Worm (Caenorhabditis elegans) whole organism, midembryonic: ENCODE measurements around the gene C34F11.8.

ENCODE experiments used
- T22C8.4 ChIP-seq: fragments of 200-800 bp; sonication (Bioruptor generic); IDR thresholded peaks from 2 replicates; pipeline ENCODE4 v1.3.6; 2022; ENCODE audit warnings: missing genetic modification characterization, missing compliant biosample characterization
- klf-2 ChIP-seq: fragments of 200-800 bp; sonication (Bioruptor generic); conservative IDR thresholded peaks from 2 replicates; pipeline ENCODE4 v1.3.6; 2022; ENCODE audit warnings: missing genetic modification reagents, missing genetic modification characterization, missing compliant biosample characterization

DNA sequence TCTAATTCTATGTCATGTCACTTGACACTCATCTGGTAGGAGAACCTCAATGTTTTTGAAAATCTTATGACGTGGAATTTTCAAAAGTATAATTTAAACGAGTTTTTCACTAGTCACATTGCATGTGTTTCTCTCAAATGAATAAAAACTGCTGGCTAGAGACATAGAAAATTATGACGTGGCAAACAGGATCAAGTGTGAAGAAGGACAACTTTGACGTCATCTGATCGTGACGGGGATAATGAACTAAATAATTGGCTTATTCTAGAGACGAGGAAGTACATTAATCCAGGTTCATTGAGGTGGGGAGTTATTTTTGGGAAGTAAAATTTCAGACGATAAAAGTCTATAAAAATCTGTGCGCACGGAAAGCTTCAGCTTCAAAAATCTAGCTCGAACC is 27.6 kb downstream of the C34F11.8 start:
- TF ChIP-seq T22C8.4 (no peak), klf-2 (no peak)
